Worm (Caenorhabditis elegans) whole organism, late embryonic: Measurements from ENCODE around the gene math-8.

ENCODE experiments used
- Y22D7AL.16 ChIP-seq: sonication (generic microtip); optimal IDR thresholded peaks from 2 replicates; lab custom pipeline; 2016; ENCODE audit warnings: missing genetic modification characterization, missing compliant biosample characterization
- ama-1 ChIP-seq: fragments of 150-350 bp; optimal IDR thresholded peaks from 2 replicates; lab custom pipeline; 2014
- ceh-22 ChIP-seq: sonication (generic microtip); optimal IDR thresholded peaks from 2 replicates; lab custom pipeline; 2017; ENCODE audit warnings: missing biosample characterization, missing genetic modification characterization
- ceh-34 ChIP-seq: sonication (generic microtip); optimal IDR thresholded peaks from 2 replicates; lab custom pipeline; 2016; ENCODE audit warnings: mild to moderate bottlenecking, missing genetic modification characterization, missing compliant biosample characterization
- ceh-48 ChIP-seq: sonication (generic microtip); optimal IDR thresholded peaks from 2 replicates; lab custom pipeline; 2016; ENCODE audit warnings: missing genetic modification characterization, inconsistent platforms, missing compliant biosample characterization
- dve-1 ChIP-seq: sonication (generic microtip); optimal IDR thresholded peaks from 2 replicates; lab custom pipeline; 2017; ENCODE audit warnings: antibody characterized with exemption, mild to moderate bottlenecking, missing genetic modification characterization, missing compliant biosample characterization
- fkh-10 ChIP-seq: fragments of 150-350 bp; optimal IDR thresholded peaks from 2 replicates; lab custom pipeline; 2014; ENCODE audit warnings: missing biosample characterization, missing genetic modification reagents, missing genetic modification characterization
- nhr-11 ChIP-seq: fragments of 150-350 bp; optimal IDR thresholded peaks from 2 replicates; lab custom pipeline; 2014; ENCODE audit warnings: missing biosample characterization, missing genetic modification characterization
- pha-4 ChIP-seq: fragments of 150-350 bp; optimal IDR thresholded peaks from 2 replicates; lab custom pipeline; 2018; ENCODE audit warnings: missing biosample characterization, missing genetic modification reagents, missing genetic modification characterization
- tbx-2 ChIP-seq: sonication (generic microtip); optimal IDR thresholded peaks from 2 replicates; lab custom pipeline; 2016; ENCODE audit warnings: missing genetic modification characterization, missing compliant biosample characterization
- unc-86 ChIP-seq: sonication (generic microtip); optimal IDR thresholded peaks from 2 replicates; lab custom pipeline; 2016; ENCODE audit warnings: missing genetic modification characterization, missing compliant biosample characterization
- ztf-16 ChIP-seq: sonication (generic microtip); optimal IDR thresholded peaks from 2 replicates; lab custom pipeline; 2017; ENCODE audit warnings: missing genetic modification characterization, missing compliant biosample characterization

ce11 chrII:1921018-1921417 lies 32.0 kb upstream of the math-8 start, which contains the start of gene bath-7:
- TF ChIP-seq Y22D7AL.16, result no peak
- no peak for TF ChIP-seq ceh-34 (tag; lab: Kevin White, UChicago)
- no peak for TF ChIP-seq dve-1
- TF ChIP-seq ceh-22, result no peak
- TF ChIP-seq ceh-48 (tag; lab: Kevin White, UChicago), result no peak
- no peak for TF ChIP-seq pha-4 (tag; lab: Kevin White, UChicago)
- TF ChIP-seq ama-1 (lab: Kevin White, UChicago), result no peak
- no peak for TF ChIP-seq nhr-11 (tag; lab: Kevin White, UChicago)
- TF ChIP-seq unc-86 (tag; lab: Kevin White, UChicago), result no peak
- no peak for TF ChIP-seq tbx-2
- TF ChIP-seq ztf-16 (tag; lab: Kevin White, UChicago), result no peak
- TF ChIP-seq fkh-10 (GFP tag; lab: Kevin White, UChicago), result no peak
